Worm (Caenorhabditis elegans) whole organism, L1 larva: Measurements from ENCODE around the gene Y75B8A.25.

Experiments used
- ceh-63 ChIP-seq: fragments of 200-800 bp; sonication (Bioruptor generic); optimal IDR thresholded peaks from 2 replicates; lab custom pipeline; 2018; ENCODE audit warnings: mild to moderate bottlenecking, missing genetic modification characterization, missing compliant biosample characterization
- elt-3 ChIP-seq, 6 experiments: fragments of 150-350 bp in 1 of 6; sonication (generic microtip); optimal IDR thresholded peaks; 2 replicates each; lab custom pipeline; 2017 to 2018; ENCODE audit warnings: missing biosample characterization in 6 of 6, missing genetic modification characterization in 6 of 6, inconsistent platforms in 1 of 6
- fkh-10 ChIP-seq: sonication (generic microtip); optimal IDR thresholded peaks from 2 replicates; lab custom pipeline; 2017; ENCODE audit warnings: missing biosample characterization, missing genetic modification reagents, missing genetic modification characterization
- fos-1 ChIP-seq: fragments of 150-350 bp; optimal IDR thresholded peaks from 2 replicates; lab custom pipeline; 2014; ENCODE audit warnings: missing biosample characterization, missing genetic modification characterization
- lin-13 ChIP-seq: fragments of 150-350 bp; optimal IDR thresholded peaks from 2 replicates; lab custom pipeline; 2014; ENCODE audit warnings: missing biosample characterization, missing genetic modification reagents, missing genetic modification characterization
- nhr-11 ChIP-seq: fragments of 150-350 bp; optimal IDR thresholded peaks from 2 replicates; lab custom pipeline; 2014; ENCODE audit warnings: missing biosample characterization, missing genetic modification characterization
- unc-86 ChIP-seq: sonication (generic microtip); optimal IDR thresholded peaks from 2 replicates; lab custom pipeline; 2016; ENCODE audit warnings: missing genetic modification characterization, missing compliant biosample characterization
- zag-1 ChIP-seq: fragments of 150-350 bp; optimal IDR thresholded peaks from 2 replicates; lab custom pipeline; 2014; ENCODE audit warnings: missing biosample characterization, missing genetic modification characterization
- ztf-4 ChIP-seq: fragments of 150-350 bp; optimal IDR thresholded peaks from 2 replicates; lab custom pipeline; 2014; ENCODE audit warnings: missing biosample characterization, missing genetic modification characterization

DNA sequence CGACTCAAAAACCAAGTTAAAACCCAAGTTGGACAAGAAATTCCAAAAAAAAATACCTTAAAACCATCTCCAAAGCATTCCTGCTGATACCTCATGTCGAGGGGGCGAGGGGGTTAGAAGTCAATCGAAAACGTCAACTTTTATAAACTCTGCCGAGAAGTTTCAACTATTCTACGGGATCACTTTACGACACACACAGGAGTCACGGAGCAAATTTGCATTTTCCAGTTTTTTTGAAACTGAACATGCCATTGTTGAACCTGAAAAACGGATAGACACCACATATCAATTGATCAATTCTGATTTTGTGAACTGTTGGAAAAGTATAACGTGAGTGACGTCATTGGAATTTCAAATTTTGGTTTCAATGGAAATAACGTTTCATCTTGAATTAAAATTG is 29.2 kb downstream of the Y75B8A.25 start, which contains the start of gene mrp-8:
- TF ChIP-seq nhr-11 (tag; lab: Kevin White, UChicago) (no peak), ceh-63 (GFP tag; lab: Kevin White, UChicago) (no peak), zag-1 (tag; lab: Kevin White, UChicago) (no peak), fos-1 (tag; lab: Kevin White, UChicago) (no peak), ztf-4 (tag; lab: Kevin White, UChicago) (no peak), lin-13 (no peak), unc-86 (tag; lab: Kevin White, UChicago) (no peak), fkh-10 (GFP tag; lab: Kevin White, UChicago) (no peak), elt-3 (tag; optimal IDR thresholded peaks at IDR 0.05; lab: Kevin White, UChicago) (no peak)
